Worm (Caenorhabditis elegans): ENCODE results near the gene srw-11.
"Not testable (repeated sequence)": the region's sequence is repeated elsewhere in the genome, so short reads cannot be mapped to it uniquely, and the experiment has no call there.

Gene srw-11

DNA sequence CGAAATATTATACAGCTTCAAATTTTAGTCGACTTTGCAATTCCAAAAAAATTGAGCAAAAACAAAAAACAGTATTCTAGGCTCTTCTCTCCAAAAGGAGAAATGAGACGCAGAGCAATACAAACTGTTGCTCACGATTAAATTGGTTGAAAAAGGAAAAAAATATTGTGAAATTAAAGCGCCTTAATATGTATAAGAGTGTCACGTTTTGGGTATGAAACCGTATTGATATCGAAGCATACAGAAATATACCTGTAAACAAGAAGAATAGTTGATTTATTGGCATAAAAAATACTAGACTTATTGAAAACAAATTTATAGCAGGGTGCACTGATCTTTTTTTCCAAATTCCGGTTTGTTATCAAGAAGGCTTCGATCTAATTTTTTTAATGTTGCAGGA lies 25.7 kb upstream of the srw-11 start, which contains the start of gene M01B2.13:
Gene M01B2.13 (minus strand): TSS at position 101 of the 400 bp plus-strand sequence.
- TF ChIP-seq hlh-30 (tag; optimal IDR thresholded peaks at IDR 0.05; ENCODE audit: insufficient read depth): no peak
- TF ChIP-seq ceh-45 (GFP tag; IDR thresholded peaks at IDR 0.05): no peak
- no peak for TF ChIP-seq gmeb-2 (tag; optimal IDR thresholded peaks at IDR 0.05)
- no peak for TF ChIP-seq K02D7.2 (tag; optimal IDR thresholded peaks at IDR 0.05)
- no peak for TF ChIP-seq fkh-6 (tag; optimal IDR thresholded peaks at IDR 0.05)
- no peak for TF ChIP-seq sox-4 (tag; optimal IDR thresholded peaks at IDR 0.05)

DNA sequence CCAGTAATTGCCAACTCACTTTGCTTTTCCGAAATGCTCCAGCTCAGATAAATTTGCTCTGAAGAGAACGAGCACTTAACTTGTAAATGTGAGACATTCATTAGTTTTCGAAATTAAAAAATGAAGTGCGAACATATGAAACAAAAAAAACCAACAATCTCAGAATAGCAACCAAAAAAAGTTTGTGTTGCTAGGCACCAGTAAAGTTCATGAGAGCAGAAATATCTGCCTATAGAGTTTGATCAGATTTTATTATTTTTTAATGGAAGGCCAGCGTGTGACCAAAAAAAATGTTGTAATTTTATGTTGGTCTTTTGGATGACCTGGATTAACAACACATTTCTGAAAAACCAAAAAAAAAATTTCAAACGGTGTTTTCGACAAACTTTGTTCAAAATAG lies 24.0 kb upstream of the srw-11 start, which contains the start of gene M01B2.12:
Gene M01B2.12 (minus strand): TSS at position 101 of the 400 bp plus-strand sequence.
- no peak for TF ChIP-seq fkh-6 (tag; optimal IDR thresholded peaks at IDR 0.05)
- no peak for TF ChIP-seq hlh-13 (GFP tag; optimal IDR thresholded peaks at IDR 0.05)
- no peak for TF ChIP-seq ama-1 (optimal IDR thresholded peaks at IDR 0.05)
- TF ChIP-seq T23F11.4 (GFP tag; optimal IDR thresholded peaks at IDR 0.05): no peak

DNA sequence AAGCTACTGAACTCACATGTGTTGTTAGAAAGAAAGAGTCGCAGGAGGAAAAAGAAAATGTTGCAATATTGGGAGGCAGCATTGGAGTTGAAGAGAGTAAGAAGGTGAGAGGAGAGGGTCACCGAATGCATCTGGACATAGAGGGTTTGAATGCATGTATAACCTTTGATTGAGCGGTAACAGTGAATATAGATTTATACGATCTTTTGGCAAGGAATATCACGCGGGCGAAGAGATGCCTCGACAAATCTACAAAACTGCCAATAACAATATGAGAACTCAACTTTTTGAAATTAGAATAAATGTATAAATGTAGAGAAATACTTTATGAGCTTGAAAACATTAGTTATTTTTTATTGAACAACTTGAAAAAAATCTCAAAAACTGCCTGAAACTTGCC lies 22.2 kb upstream of the srw-11 start, which contains the start of gene M01B2.10:
Gene M01B2.10 (minus strand): TSS at position 101 of the 400 bp plus-strand sequence.
- TF ChIP-seq pax-1 (tag; optimal IDR thresholded peaks at IDR 0.05); ref-2 (tag; optimal IDR thresholded peaks at IDR 0.05); ceh-19 (GFP tag; optimal IDR thresholded peaks at IDR 0.05): not testable (repeated sequence)

DNA sequence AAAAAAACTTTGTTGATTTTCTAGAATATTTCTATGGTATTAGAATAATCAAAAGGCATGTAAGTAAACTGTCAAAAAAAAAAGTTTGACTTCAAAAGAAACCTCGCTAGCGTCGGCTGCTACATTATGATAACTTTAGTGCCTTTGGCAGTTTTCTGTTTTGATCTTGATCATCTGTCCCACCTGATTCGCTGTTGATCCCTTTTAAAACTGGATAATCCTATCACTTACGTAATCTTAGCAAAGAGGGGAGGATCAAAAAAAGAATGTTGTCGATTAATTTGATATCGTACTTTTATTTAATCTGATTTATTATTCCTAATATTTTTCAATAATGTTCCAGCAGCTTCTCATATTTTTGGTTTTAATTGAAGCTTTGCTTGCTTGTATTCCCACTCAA lies 19.8 kb upstream of the srw-11 start, which contains the start of gene M01B2.8:
Gene M01B2.8 (plus strand): TSS at position 301 of the 400 bp plus-strand sequence.
- no peak for TF ChIP-seq dmd-4 (tag; optimal IDR thresholded peaks at IDR 0.05; ENCODE audit: borderline replicate concordance)
- no peak for TF ChIP-seq unc-55 (GFP tag; optimal IDR thresholded peaks at IDR 0.05)
- TF ChIP-seq tbx-2 (tag; optimal IDR thresholded peaks at IDR 0.05): no peak
- no peak for TF ChIP-seq ttx-3 (tag; optimal IDR thresholded peaks at IDR 0.05)
- no peak for TF ChIP-seq gmeb-2 (tag; optimal IDR thresholded peaks at IDR 0.05)
- no peak for TF ChIP-seq C08G9.2 (tag; optimal IDR thresholded peaks at IDR 0.05)
- no peak for TF ChIP-seq ceh-2 (tag; optimal IDR thresholded peaks at IDR 0.05)
- no peak for TF ChIP-seq mec-3 (tag; optimal IDR thresholded peaks at IDR 0.05; ENCODE audit: borderline replicate concordance)

DNA sequence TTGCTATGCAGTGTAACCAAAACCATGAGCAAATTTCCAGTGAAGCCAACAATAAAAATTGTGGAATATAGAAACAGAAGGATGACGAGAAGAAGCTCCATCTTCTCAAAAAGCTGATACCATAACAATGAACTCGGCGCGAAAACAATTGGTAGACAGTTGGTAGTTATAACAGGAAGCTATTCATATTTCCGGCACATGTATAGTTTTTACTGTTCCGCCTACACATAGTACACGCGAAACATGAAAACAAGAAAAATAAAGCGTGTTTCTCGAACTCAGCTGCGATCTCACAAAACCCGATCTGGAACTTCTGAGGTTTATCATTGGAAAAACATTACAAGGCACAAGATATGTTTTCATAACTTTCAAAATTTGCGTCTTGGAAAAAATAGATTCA lies 18.9 kb upstream of the srw-11 start, which contains the start of gene srsx-37:
Gene srsx-37 (minus strand): TSS at position 101 of the 400 bp plus-strand sequence.
- no peak for TF ChIP-seq ceh-48 (tag; optimal IDR thresholded peaks at IDR 0.05)
- TF ChIP-seq ref-2 (tag; optimal IDR thresholded peaks at IDR 0.05): no peak
- no peak for TF ChIP-seq ceh-30 (tag; optimal IDR thresholded peaks at IDR 0.05)
- TF ChIP-seq C38D4.7 (GFP tag; optimal IDR thresholded peaks at IDR 0.05): no peak
- no peak for TF ChIP-seq ama-1 (optimal IDR thresholded peaks at IDR 0.05)
- no peak for TF ChIP-seq madf-2 (tag; optimal IDR thresholded peaks at IDR 0.05)
- TF ChIP-seq sox-2 (GFP tag; IDR thresholded peaks at IDR 0.05): no peak
- no peak for TF ChIP-seq eyg-1 (tag; optimal IDR thresholded peaks at IDR 0.05)
- no peak for TF ChIP-seq pax-1 (tag; optimal IDR thresholded peaks at IDR 0.05)
- TF ChIP-seq zip-5 (tag; optimal IDR thresholded peaks at IDR 0.05): no peak
- TF ChIP-seq ceh-14 (tag; optimal IDR thresholded peaks at IDR 0.05): no peak
- TF ChIP-seq nfya-1 (tag; optimal IDR thresholded peaks at IDR 0.05): no peak
- no peak for TF ChIP-seq hlh-15 (tag; optimal IDR thresholded peaks at IDR 0.05)
- no peak for TF ChIP-seq F13H6.1 (tag; optimal IDR thresholded peaks at IDR 0.05)

DNA sequence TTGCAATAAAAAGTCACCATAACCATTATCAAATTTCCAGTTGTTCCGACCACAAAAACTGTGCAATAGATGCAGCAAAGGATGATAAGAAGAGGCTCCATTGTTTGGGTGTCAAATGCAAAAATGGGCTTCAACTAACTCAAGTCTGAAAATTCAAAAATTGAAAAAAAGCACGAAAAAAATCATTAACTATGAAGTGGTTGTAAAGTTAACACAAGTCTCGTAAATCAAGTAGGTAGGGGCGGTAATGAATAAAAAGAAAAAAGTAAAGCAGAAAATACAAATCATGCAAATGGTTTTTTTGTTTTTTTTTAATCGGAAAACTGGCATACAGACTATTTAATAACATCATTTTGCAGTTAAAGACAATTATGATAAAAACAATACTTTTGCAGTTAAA lies 16.6 kb upstream of the srw-11 start, which contains the start of gene srsx-39:
Gene srsx-39 (minus strand): TSS at position 101 of the 400 bp plus-strand sequence.
- TF ChIP-seq pax-1 (tag; optimal IDR thresholded peaks at IDR 0.05); lin-11 (tag; optimal IDR thresholded peaks at IDR 0.05); mec-3 (tag; optimal IDR thresholded peaks at IDR 0.05; ENCODE audit: borderline replicate concordance): not testable (repeated sequence)
